Fruit fly (Drosophila melanogaster) whole organism, embryonic: ENCODE data around the gene Arl6IP1.

Source experiments
- Adf1 ChIP-seq: fragments of 200-800 bp; sonication (Bioruptor generic); IDR thresholded peaks from 2 replicates; pipeline ENCODE4 v1.3.6; 2022; ENCODE audit warnings: missing biosample characterization, missing genetic modification characterization
- Atf-2 ChIP-seq: fragments of 200-800 bp; sonication (Bioruptor generic); optimal IDR thresholded peaks from 2 replicates; lab custom pipeline; 2016; ENCODE audit warnings: missing biosample characterization, missing genetic modification characterization
- Bteb2 ChIP-seq: fragments of 200-800 bp; sonication (Bioruptor generic); optimal IDR thresholded peaks from 2 replicates; lab custom pipeline; 2016; ENCODE audit warnings: missing biosample characterization, missing genetic modification characterization
- CG10321 ChIP-seq: fragments of 200-800 bp; sonication (Bioruptor generic); IDR thresholded peaks from 2 replicates; pipeline ENCODE4 v1.3.6; 2022; ENCODE audit warnings: missing biosample characterization, missing genetic modification characterization
- CG11398 ChIP-seq: fragments of 200-800 bp; sonication (Bioruptor generic); optimal IDR thresholded peaks from 2 replicates; lab custom pipeline; 2016; ENCODE audit warnings: missing biosample characterization, missing genetic modification characterization
- CG11456 ChIP-seq: fragments of 200-800 bp; sonication (Bioruptor generic); IDR thresholded peaks from 3 replicates; pipeline ENCODE4 v1.3.6; 2022; ENCODE audit warnings: missing biosample characterization, missing genetic modification characterization
- CG13123 ChIP-seq: fragments of 200-800 bp; sonication (Bioruptor generic); optimal IDR thresholded peaks from 2 replicates; lab custom pipeline; 2016; ENCODE audit warnings: missing biosample characterization, missing genetic modification characterization
- CG13287 ChIP-seq: fragments of 200-800 bp; sonication (Bioruptor generic); IDR thresholded peaks from 2 replicates; pipeline ENCODE4 v1.3.6; 2022; ENCODE audit warnings: missing biosample characterization, missing genetic modification characterization; ENCODE audit not compliant: partially characterized antibody
- CG14050 ChIP-seq: fragments of 200-800 bp; sonication (Bioruptor generic); IDR thresholded peaks from 3 replicates; pipeline ENCODE4 v1.3.6; 2022; ENCODE audit warnings: missing biosample characterization, missing genetic modification characterization
- CG15073 ChIP-seq: fragments of 200-800 bp; sonication (Bioruptor generic); optimal IDR thresholded peaks from 2 replicates; lab custom pipeline; 2016; ENCODE audit warnings: missing biosample characterization, missing genetic modification characterization
- CG1529 ChIP-seq: fragments of 200-800 bp; sonication (Bioruptor generic); optimal IDR thresholded peaks from 3 replicates; lab custom pipeline; 2018; ENCODE audit warnings: missing biosample characterization, missing genetic modification characterization
- CG15601 ChIP-seq: fragments of 200-800 bp; sonication (Bioruptor generic); optimal IDR thresholded peaks from 3 replicates; lab custom pipeline; 2019; ENCODE audit warnings: missing biosample characterization, mild to moderate bottlenecking, missing genetic modification characterization, moderate library complexity
- CG18011 ChIP-seq: fragments of 200-800 bp; sonication (Bioruptor generic); optimal IDR thresholded peaks from 2 replicates; lab custom pipeline; 2017; ENCODE audit warnings: missing biosample characterization, missing genetic modification characterization, mild to moderate bottlenecking, moderate library complexity, missing genotype
- CG18764 ChIP-seq: fragments of 200-800 bp; sonication (Bioruptor generic); optimal IDR thresholded peaks from 3 replicates; lab custom pipeline; 2016; ENCODE audit warnings: missing biosample characterization, missing genetic modification characterization
- CG2712 ChIP-seq: fragments of 200-800 bp; optimal IDR thresholded peaks from 3 replicates; lab custom pipeline; 2019; ENCODE audit warnings: missing biosample characterization, mild to moderate bottlenecking, missing genetic modification characterization, moderate library complexity
- CG3281 ChIP-seq: fragments of 200-800 bp; sonication (Bioruptor generic); optimal IDR thresholded peaks from 3 replicates; lab custom pipeline; 2017; ENCODE audit warnings: missing biosample characterization, mild to moderate bottlenecking, missing genetic modification characterization
- CG34224 ChIP-seq: fragments of 200-800 bp; sonication (Bioruptor generic); IDR thresholded peaks from 3 replicates; pipeline ENCODE4 v1.3.6; 2022; ENCODE audit warnings: missing biosample characterization, missing genetic modification characterization; ENCODE audit not compliant: partially characterized antibody
- CG4282 ChIP-seq: fragments of 200-800 bp; sonication (Bioruptor generic); optimal IDR thresholded peaks from 2 replicates; lab custom pipeline; 2016; ENCODE audit warnings: missing biosample characterization, missing genetic modification characterization
- CG43689 ChIP-seq: fragments of 200-800 bp; sonication (Bioruptor generic); IDR thresholded peaks from 2 replicates; pipeline ENCODE4 v1.3.6; 2022; ENCODE audit warnings: missing biosample characterization, missing genetic modification characterization
- CG5180 ChIP-seq: fragments of 200-800 bp; sonication (Bioruptor generic); optimal IDR thresholded peaks from 3 replicates; lab custom pipeline; 2017; ENCODE audit warnings: missing biosample characterization, missing genetic modification characterization, mild to moderate bottlenecking, moderate library complexity, missing genetic modification reagents
- CG7987 ChIP-seq: fragments of 200-800 bp; sonication (Bioruptor generic); optimal IDR thresholded peaks from 2 replicates; lab custom pipeline; 2018; ENCODE audit warnings: missing biosample characterization, mild to moderate bottlenecking, missing genetic modification characterization, moderate library complexity
- CG8281 ChIP-seq: fragments of 200-800 bp; sonication (Bioruptor generic); optimal IDR thresholded peaks from 2 replicates; lab custom pipeline; 2018; ENCODE audit warnings: missing biosample characterization, mild to moderate bottlenecking, missing genetic modification characterization, moderate library complexity
- CG9609 ChIP-seq: fragments of 200-800 bp; sonication (Bioruptor generic); optimal IDR thresholded peaks from 3 replicates; lab custom pipeline; 2016; ENCODE audit warnings: missing biosample characterization, missing genetic modification characterization
- Dref ChIP-seq: fragments of 200-800 bp; sonication (Bioruptor generic); IDR thresholded peaks from 2 replicates; pipeline ENCODE4 v1.3.6; 2022; ENCODE audit warnings: missing biosample characterization, missing genetic modification characterization
- Fer3 ChIP-seq: fragments of 200-800 bp; sonication (Bioruptor generic); optimal IDR thresholded peaks from 2 replicates; lab custom pipeline; 2018; ENCODE audit warnings: missing biosample characterization, mild to moderate bottlenecking, missing genetic modification characterization, moderate library complexity
- HLH3B ChIP-seq: fragments of 200-800 bp; sonication (Bioruptor generic); IDR thresholded peaks from 2 replicates; pipeline ENCODE4 v1.3.6; 2022; ENCODE audit warnings: missing biosample characterization, missing genetic modification characterization
- Hmr ChIP-seq: fragments of 200-800 bp; sonication (Bioruptor generic); optimal IDR thresholded peaks from 3 replicates; lab custom pipeline; 2017; ENCODE audit warnings: mild to moderate bottlenecking, missing biosample characterization, missing genetic modification reagents, missing genetic modification characterization
- Hr78 ChIP-seq, 2 experiments: fragments of 200-800 bp in 1 of 2; fragments of >200 bp in 1 of 2; sonication (Bioruptor generic) in 1 of 2; optimal IDR thresholded peaks; 2 replicates each; lab custom pipeline; 2017 to 2019; ENCODE audit warnings: missing biosample characterization in 2 of 2, missing genetic modification characterization in 2 of 2, mild to moderate bottlenecking in 1 of 2, moderate library complexity in 1 of 2
- PHDP ChIP-seq: fragments of 200-800 bp; sonication (Bioruptor generic); optimal IDR thresholded peaks from 3 replicates; lab custom pipeline; 2018; ENCODE audit warnings: missing biosample characterization, mild to moderate bottlenecking, missing genetic modification characterization, moderate library complexity
- Six4 ChIP-seq: fragments of 200-800 bp; sonication (Bioruptor generic); optimal IDR thresholded peaks from 2 replicates; lab custom pipeline; 2016; ENCODE audit warnings: missing biosample characterization, missing genetic modification characterization
- Sox100B ChIP-seq: fragments of 200-800 bp; sonication (Bioruptor generic); optimal IDR thresholded peaks from 3 replicates; lab custom pipeline; 2018; ENCODE audit warnings: missing biosample characterization, mild to moderate bottlenecking, missing genetic modification characterization
- Trl ChIP-seq, 3 experiments: fragments of >200 bp in 2 of 3; fragments of 200-800 bp in 1 of 3; sonication (Bioruptor generic) in 1 of 3; optimal IDR thresholded peaks; 2 replicates in 1 of 3; 3 replicates in 2 of 3; lab custom pipeline; 2016 to 2017; ENCODE audit warnings: missing biosample characterization in 1 of 3, missing genetic modification characterization in 1 of 3
- ap ChIP-seq: fragments of 200-800 bp; sonication (Bioruptor generic); IDR thresholded peaks from 2 replicates; pipeline ENCODE4 v1.3.6; 2022; ENCODE audit warnings: missing biosample characterization, missing genetic modification characterization
- bcd ChIP-seq: fragments of 200-800 bp; sonication (Bioruptor generic); optimal IDR thresholded peaks from 2 replicates; lab custom pipeline; 2017; ENCODE audit warnings: missing biosample characterization, mild to moderate bottlenecking, missing genetic modification characterization
- chinmo ChIP-seq: fragments of 200-800 bp; sonication (Bioruptor generic); IDR thresholded peaks from 4 replicates; pipeline ENCODE4 v1.3.6; 2022; ENCODE audit warnings: missing biosample characterization, missing genetic modification characterization; ENCODE audit not compliant: partially characterized antibody
- crol ChIP-seq: fragments of 200-800 bp; sonication (Bioruptor generic); IDR thresholded peaks from 2 replicates; pipeline ENCODE4 v1.3.6; 2022; ENCODE audit warnings: missing biosample characterization, missing genetic modification characterization
- cwo ChIP-seq: fragments of 200-800 bp; sonication (Bioruptor generic); optimal IDR thresholded peaks from 3 replicates; lab custom pipeline; 2017; ENCODE audit warnings: missing biosample characterization, missing genetic modification characterization, mild to moderate bottlenecking, moderate library complexity, missing genetic modification reagents
- en ChIP-seq: fragments of 200-800 bp; sonication (Bioruptor generic); optimal IDR thresholded peaks from 2 replicates; lab custom pipeline; 2016; ENCODE audit warnings: missing biosample characterization, missing genetic modification characterization
- exex ChIP-seq: fragments of 200-800 bp; sonication (Bioruptor generic); optimal IDR thresholded peaks from 4 replicates; lab custom pipeline; 2018; ENCODE audit warnings: missing biosample characterization, mild to moderate bottlenecking, missing genetic modification characterization, moderate library complexity
- gsb-n ChIP-seq: fragments of 200-800 bp; sonication (Bioruptor generic); optimal IDR thresholded peaks from 3 replicates; lab custom pipeline; 2018; ENCODE audit warnings: missing biosample characterization, mild to moderate bottlenecking, missing genetic modification characterization
- lab ChIP-seq: fragments of 200-800 bp; sonication (Bioruptor generic); optimal IDR thresholded peaks from 3 replicates; lab custom pipeline; 2017; ENCODE audit warnings: missing biosample characterization, missing genetic modification characterization, mild to moderate bottlenecking, moderate library complexity, missing genetic modification reagents
- odd ChIP-seq: fragments of 200-800 bp; sonication (Bioruptor generic); optimal IDR thresholded peaks from 2 replicates; lab custom pipeline; 2017; ENCODE audit warnings: missing biosample characterization, mild to moderate bottlenecking, missing genetic modification characterization
- pita ChIP-seq: fragments of 200-800 bp; sonication (Bioruptor generic); optimal IDR thresholded peaks from 2 replicates; lab custom pipeline; 2017; ENCODE audit warnings: missing biosample characterization, mild to moderate bottlenecking, missing genetic modification characterization
- salm ChIP-seq: fragments of 200-800 bp; sonication (Bioruptor generic); optimal IDR thresholded peaks from 2 replicates; lab custom pipeline; 2018; ENCODE audit warnings: missing biosample characterization, mild to moderate bottlenecking, missing genetic modification characterization
- sqz ChIP-seq: fragments of 200-800 bp; sonication (Bioruptor generic); optimal IDR thresholded peaks from 3 replicates; lab custom pipeline; 2018; ENCODE audit warnings: missing biosample characterization, mild to moderate bottlenecking, missing genetic modification characterization
- twi ChIP-seq: fragments of 200-800 bp; optimal IDR thresholded peaks from 2 replicates; lab custom pipeline; 2019; ENCODE audit warnings: missing biosample characterization, mild to moderate bottlenecking, missing genetic modification characterization, moderate library complexity
- zf30C ChIP-seq: fragments of 200-800 bp; sonication (Bioruptor generic); optimal IDR thresholded peaks from 3 replicates; lab custom pipeline; 2018; ENCODE audit warnings: missing biosample characterization, mild to moderate bottlenecking, missing genetic modification characterization

Arl6IP1 gene

dm6 chr3R:16655494-16656493, 12.4 kb downstream of the Arl6IP1 start, which contains the start of gene modSP (continued):
- TF ChIP-seq CG14050 = no peak; the same call in 2 of the 3 replicates
- TF ChIP-seq cwo (GFP tag; lab: Kevin White, UChicago) = no peak
- peak; percentile 83 for TF ChIP-seq pita (GFP tag; lab: Kevin White, UChicago)
- TF ChIP-seq HLH3B (GFP tag; lab: Robert Waterston, UW) = peak; percentile 33; the same call in 1 of the 2 replicates
- TF ChIP-seq CG8281 = peak; percentile 12
- TF ChIP-seq salm (tag; lab: Kevin White, UChicago) = no peak
- no peak for TF ChIP-seq Atf-2
- no peak for TF ChIP-seq CG7987
- TF ChIP-seq Trl (optimal IDR thresholded peaks at IDR 0.05; lab: Kevin White, UChicago) = no peak
- peak; percentile 33 for TF ChIP-seq Trl (GFP tag; optimal IDR thresholded peaks at IDR 0.05; lab: Kevin White, UChicago)
- no peak for TF ChIP-seq PHDP (tag; lab: Kevin White, UChicago)
- peak; percentile 6 for TF ChIP-seq Fer3 (tag; lab: Kevin White, UChicago)
- TF ChIP-seq odd (GFP tag; lab: Kevin White, UChicago) = no peak
- TF ChIP-seq zf30C (GFP tag; lab: Kevin White, UChicago) = peak; percentile 86
- no peak for TF ChIP-seq CG1529 (GFP tag; lab: Kevin White, UChicago)
- TF ChIP-seq CG18011 (GFP tag; lab: Kevin White, UChicago) = no peak
- TF ChIP-seq CG18764 (GFP tag; lab: Kevin White, UChicago) = peak; percentile 94
- peak; percentile 31 for TF ChIP-seq CG9609 (GFP tag; lab: Kevin White, UChicago)
- TF ChIP-seq sqz (GFP tag; lab: Kevin White, UChicago) = no peak
- TF ChIP-seq bcd (GFP tag; lab: Kevin White, UChicago) = peak; percentile 31
- no peak for TF ChIP-seq Hr78 (GFP tag; optimal IDR thresholded peaks at IDR 0.05; lab: Kevin White, UChicago)
- no peak for TF ChIP-seq CG10321 (GFP tag; lab: Robert Waterston, UW)
- peak; percentile 16 for TF ChIP-seq CG15601 (tag; lab: Kevin White, UChicago)
- no peak for TF ChIP-seq crol (GFP tag; lab: Robert Waterston, UW)
- peak; percentile 76; the same call in 1 of the 2 replicates for TF ChIP-seq CG13287
- no peak for TF ChIP-seq CG13123 (GFP tag; lab: Kevin White, UChicago)
- no peak for TF ChIP-seq en
- no peak for TF ChIP-seq gsb-n (tag; lab: Kevin White, UChicago)
- peak; percentile 9 for TF ChIP-seq Bteb2 (GFP tag; lab: Kevin White, UChicago)
- no peak for TF ChIP-seq twi (tag; lab: Kevin White, UChicago)
- no peak for TF ChIP-seq CG43689 (GFP tag; lab: Robert Waterston, UW)
- TF ChIP-seq Hmr = peak; percentile 68
- no peak for TF ChIP-seq Sox100B (GFP tag; lab: Kevin White, UChicago)
- no peak for TF ChIP-seq CG3281 (GFP tag; lab: Kevin White, UChicago)
- peak; percentile 54 for TF ChIP-seq Dref (GFP tag; lab: Robert Waterston, UW)
- TF ChIP-seq CG2712 (tag; lab: Kevin White, UChicago) = peak; percentile 30
- TF ChIP-seq Six4 (GFP tag; lab: Kevin White, UChicago) = no peak
- no peak for TF ChIP-seq CG11398 (GFP tag; lab: Kevin White, UChicago)
- no peak for TF ChIP-seq ap (GFP tag; lab: Robert Waterston, UW)
- TF ChIP-seq CG4282 = no peak
- no peak for TF ChIP-seq exex
- TF ChIP-seq CG15073 (GFP tag; lab: Kevin White, UChicago) = no peak
- TF ChIP-seq chinmo (GFP tag; lab: Robert Waterston, UW) = peak; percentile 91
- TF ChIP-seq CG5180 = no peak
- TF ChIP-seq CG11456 = peak; percentile 69; the same call in 2 of the 3 replicates
- peak; percentile 44; the same call in 2 of the 3 replicates for TF ChIP-seq CG34224 (GFP tag; lab: Robert Waterston, UW)
- TF ChIP-seq Adf1 (GFP tag; lab: Robert Waterston, UW) = no peak
- TF ChIP-seq lab (GFP tag; lab: Kevin White, UChicago) = peak; percentile 56
